Worm (Caenorhabditis elegans): ENCODE data around the gene B0001.5.

DNA sequence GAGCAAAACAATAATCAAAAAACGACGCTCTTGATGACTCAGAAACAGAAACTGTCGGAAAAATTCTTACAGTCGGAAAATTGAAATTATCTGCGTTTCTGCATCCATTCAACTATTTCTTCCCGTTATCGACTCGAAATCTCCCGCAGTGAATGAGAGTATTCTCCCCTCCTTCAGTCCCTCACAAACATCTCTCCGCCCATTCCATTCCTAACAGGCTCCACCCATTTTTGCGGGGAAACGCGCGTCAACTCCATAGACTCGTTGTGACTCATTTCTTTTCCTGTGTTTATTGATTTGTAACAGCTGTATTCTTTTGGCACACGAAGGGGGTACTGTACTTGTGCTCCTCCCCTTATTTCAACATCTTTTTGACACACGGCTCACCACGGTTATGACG lies 15.3 kb downstream of the B0001.5 start:
- TF ChIP-seq D2030.7 (GFP tag; IDR thresholded peaks at IDR 0.05) (no peak), ama-1 (optimal IDR thresholded peaks at IDR 0.05) (no peak), ama-1 (GFP tag; optimal IDR thresholded peaks at IDR 0.05) (no peak), K12H6.12 (tag; optimal IDR thresholded peaks at IDR 0.05) (no peak), C06A6.2 (GFP tag; conservative IDR thresholded peaks at IDR 0.05) (no peak), lin-40 (tag; optimal IDR thresholded peaks at IDR 0.05) (no peak), F23B12.7 (tag; optimal IDR thresholded peaks at IDR 0.05; ENCODE audit: insufficient read depth) (no peak)

Measured in whole organism, young adult.